Worm (Caenorhabditis elegans) whole organism, L3 larva: ENCODE data around the gene F01D5.3.
A peak's percentile ranks its signal among the peaks of the same experiment; 100 is the strongest.

Experiments used
- ama-1 ChIP-seq: fragments of 150-350 bp; optimal IDR thresholded peaks from 2 replicates; lab custom pipeline; 2018
- daf-12 ChIP-seq: fragments of 150-350 bp; optimal IDR thresholded peaks from 2 replicates; lab custom pipeline; 2014; ENCODE audit warnings: missing biosample characterization, missing genetic modification reagents, missing genetic modification characterization
- fos-1 ChIP-seq: fragments of 150-350 bp; optimal IDR thresholded peaks from 2 replicates; lab custom pipeline; 2014; ENCODE audit warnings: missing biosample characterization, missing genetic modification characterization
- lsy-12 ChIP-seq: sonication (generic microtip); optimal IDR thresholded peaks from 2 replicates; lab custom pipeline; 2016; ENCODE audit warnings: mild to moderate bottlenecking, missing genetic modification characterization, missing compliant biosample characterization
- mdl-1 ChIP-seq: fragments of 150-350 bp; optimal IDR thresholded peaks from 2 replicates; lab custom pipeline; 2014; ENCODE audit warnings: missing biosample characterization, missing genetic modification characterization
- nhr-11 ChIP-seq: fragments of 150-350 bp; optimal IDR thresholded peaks from 2 replicates; lab custom pipeline; 2014; ENCODE audit warnings: missing biosample characterization, missing genetic modification characterization
- nhr-237 ChIP-seq: fragments of 150-350 bp; optimal IDR thresholded peaks from 2 replicates; lab custom pipeline; 2014; ENCODE audit warnings: missing biosample characterization, missing genetic modification characterization
- pha-4 ChIP-seq: fragments of 150-350 bp; optimal IDR thresholded peaks from 2 replicates; lab custom pipeline; 2014; ENCODE audit warnings: missing biosample characterization, missing genetic modification reagents, missing genetic modification characterization
- snpc-4 ChIP-seq: fragments of 150-350 bp; optimal IDR thresholded peaks from 2 replicates; lab custom pipeline; 2014; ENCODE audit warnings: missing biosample characterization, missing genetic modification characterization
- unc-39 ChIP-seq: sonication (generic microtip); optimal IDR thresholded peaks from 4 replicates; lab custom pipeline; 2017; ENCODE audit warnings: missing biosample characterization, missing genetic modification characterization
- unc-62 ChIP-seq: fragments of 150-350 bp; sonication (generic microtip); optimal IDR thresholded peaks from 4 replicates; lab custom pipeline; 2014; ENCODE audit warnings: missing biosample characterization, missing genetic modification reagents, missing genetic modification characterization
- ztf-11 ChIP-seq: fragments of 150-350 bp; optimal IDR thresholded peaks from 2 replicates; lab custom pipeline; 2014; ENCODE audit warnings: missing biosample characterization, missing genetic modification characterization

- TF ChIP-seq ama-1 (lab: Kevin White, UChicago) = peak; percentile 49
- TF ChIP-seq pha-4 (tag; lab: Kevin White, UChicago) = peak; percentile 97
- TF ChIP-seq nhr-11 (tag; lab: Kevin White, UChicago) = no peak
- no peak for TF ChIP-seq mdl-1
- no peak for TF ChIP-seq ztf-11 (tag; lab: Kevin White, UChicago)
- TF ChIP-seq fos-1 (tag; lab: Kevin White, UChicago) = peak; percentile 16
- no peak for TF ChIP-seq unc-62
- TF ChIP-seq unc-39 = no peak
- TF ChIP-seq lsy-12 (tag; lab: Kevin White, UChicago) = peak; percentile 32
- TF ChIP-seq snpc-4 (tag; lab: Kevin White, UChicago) = peak; percentile 92
- no peak for TF ChIP-seq daf-12 (tag; lab: Kevin White, UChicago)
- no peak for TF ChIP-seq nhr-237 (tag; lab: Kevin White, UChicago)
Observed at ce11 chrII:13976161-13976560, 23.8 kb downstream of the F01D5.3 start, which contains the start of gene Y39G8B.2.
